Fruit fly (Drosophila melanogaster) whole organism, pupa: ENCODE measurements around the gene CG5122.

Source experiments
- CG10348 ChIP-seq: fragments of 200-800 bp; sonication (Bioruptor generic); IDR thresholded peaks from 2 replicates; pipeline ENCODE4 v1.3.6; 2022; ENCODE audit warnings: missing biosample characterization, missing genetic modification characterization
- CG13204 ChIP-seq: fragments of 200-800 bp; sonication (Bioruptor generic); optimal IDR thresholded peaks from 2 replicates; lab custom pipeline; 2018; ENCODE audit warnings: missing biosample characterization, mild to moderate bottlenecking, missing genetic modification characterization, moderate library complexity
- CG14655 ChIP-seq: fragments of 200-800 bp; sonication (Bioruptor generic); optimal IDR thresholded peaks from 3 replicates; lab custom pipeline; 2017; ENCODE audit warnings: mild to moderate bottlenecking, missing biosample characterization, missing genetic modification reagents, missing genetic modification characterization
- CG15710 ChIP-seq: fragments of 200-800 bp; sonication (Bioruptor generic); optimal IDR thresholded peaks from 2 replicates; lab custom pipeline; 2018; ENCODE audit warnings: missing biosample characterization, mild to moderate bottlenecking, missing genetic modification characterization, moderate library complexity
- CG17806 ChIP-seq: fragments of 200-800 bp; sonication (Bioruptor generic); optimal IDR thresholded peaks from 2 replicates; lab custom pipeline; 2018; ENCODE audit warnings: missing biosample characterization, mild to moderate bottlenecking, missing genetic modification characterization, moderate library complexity
- CG32121 ChIP-seq: fragments of 200-800 bp; sonication (Bioruptor generic); IDR thresholded peaks from 2 replicates; pipeline ENCODE4 v1.3.6; 2022; ENCODE audit warnings: missing biosample characterization, missing genetic modification characterization
- CG34367 ChIP-seq: fragments of 200-800 bp; sonication (Bioruptor generic); optimal IDR thresholded peaks from 2 replicates; lab custom pipeline; 2018; ENCODE audit warnings: missing biosample characterization, mild to moderate bottlenecking, missing genetic modification characterization
- CG4496 ChIP-seq: fragments of 200-800 bp; sonication (Bioruptor generic); IDR thresholded peaks from 3 replicates; pipeline ENCODE4 v1.3.6; 2022; ENCODE audit warnings: missing biosample characterization, missing genetic modification characterization
- CG8159 ChIP-seq: fragments of 200-800 bp; sonication (Bioruptor generic); optimal IDR thresholded peaks from 3 replicates; lab custom pipeline; 2018; ENCODE audit warnings: missing biosample characterization, mild to moderate bottlenecking, missing genetic modification characterization, moderate library complexity
- CG8301 ChIP-seq: fragments of 200-800 bp; sonication (Bioruptor generic); optimal IDR thresholded peaks from 2 replicates; lab custom pipeline; 2018; ENCODE audit warnings: missing biosample characterization, mild to moderate bottlenecking, missing genetic modification characterization
- CG9948 ChIP-seq: fragments of 200-800 bp; sonication (Bioruptor generic); optimal IDR thresholded peaks from 2 replicates; lab custom pipeline; 2018; ENCODE audit warnings: missing biosample characterization, mild to moderate bottlenecking, missing genetic modification characterization, moderate library complexity
- D1 ChIP-seq: fragments of 200-800 bp; sonication (Bioruptor generic); optimal IDR thresholded peaks from 2 replicates; lab custom pipeline; 2018; ENCODE audit warnings: missing biosample characterization, mild to moderate bottlenecking, missing genetic modification characterization, moderate library complexity
- EcR ChIP-seq: fragments of 200-800 bp; sonication (Bioruptor generic); optimal IDR thresholded peaks from 3 replicates; lab custom pipeline; 2019; ENCODE audit warnings: missing biosample characterization, missing genetic modification characterization, mild to moderate bottlenecking, moderate library complexity, missing genetic modification reagents
- Ets98B ChIP-seq: fragments of 200-800 bp; sonication (Bioruptor generic); IDR thresholded peaks from 2 replicates; pipeline ENCODE4 v1.3.6; 2022; ENCODE audit warnings: missing biosample characterization, missing genetic modification characterization
- Pif1A ChIP-seq: fragments of 200-800 bp; sonication (Bioruptor generic); optimal IDR thresholded peaks from 3 replicates; lab custom pipeline; 2016; ENCODE audit warnings: missing biosample characterization, missing genetic modification characterization
- Pif1B ChIP-seq: fragments of 200-800 bp; sonication (Bioruptor generic); optimal IDR thresholded peaks from 3 replicates; lab custom pipeline; 2016; ENCODE audit warnings: missing biosample characterization, missing genetic modification characterization
- Snoo ChIP-seq: fragments of 200-800 bp; sonication (Bioruptor generic); optimal IDR thresholded peaks from 3 replicates; lab custom pipeline; 2017; ENCODE audit warnings: missing biosample characterization, mild to moderate bottlenecking, missing genetic modification characterization, inconsistent platforms
- fd96Ca ChIP-seq: fragments of 200-800 bp; sonication (Bioruptor generic); IDR thresholded peaks from 3 replicates; pipeline ENCODE4 v1.3.6; 2022; ENCODE audit warnings: missing biosample characterization, missing genetic modification characterization
- gl ChIP-seq: fragments of 200-800 bp; sonication (Bioruptor generic); optimal IDR thresholded peaks from 2 replicates; lab custom pipeline; 2018; ENCODE audit warnings: missing biosample characterization, mild to moderate bottlenecking, missing genetic modification characterization
- rn ChIP-seq: fragments of 200-800 bp; sonication (Bioruptor generic); IDR thresholded peaks from 2 replicates; pipeline ENCODE4 v1.3.6; 2022; ENCODE audit warnings: missing biosample characterization, missing genetic modification characterization

CG5122 gene

DNA sequence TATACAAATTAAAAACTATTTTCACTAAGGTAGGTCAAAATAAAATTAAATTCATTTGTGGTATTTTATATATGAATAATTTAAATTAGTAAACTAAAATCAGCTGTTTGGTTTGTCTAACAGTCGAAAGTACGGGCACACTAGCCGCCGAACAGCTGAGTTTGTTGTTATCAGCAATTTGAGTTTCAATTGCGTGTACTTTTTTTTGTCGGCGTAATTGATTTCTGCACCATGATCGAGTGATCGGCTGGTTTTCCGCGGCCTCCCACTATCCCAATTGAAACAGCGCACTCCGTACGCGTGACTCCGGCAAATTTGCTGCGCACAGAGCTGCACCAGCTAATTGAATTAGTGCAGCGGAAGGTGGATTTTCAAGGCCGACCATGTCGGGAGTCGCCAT lies 48.7 kb downstream of the CG5122 start, which contains the start of gene Alg7:
Gene Alg7, plus strand, starts transcription at position 153 of the 400 bp plus-strand sequence.
- TF ChIP-seq Ets98B: no peak
- TF ChIP-seq CG10348 (GFP tag; lab: Robert Waterston, UW): no peak
- no peak for TF ChIP-seq CG32121 (GFP tag; lab: Robert Waterston, UW)
- TF ChIP-seq CG9948 (tag; lab: Kevin White, UChicago): no peak
- TF ChIP-seq gl (tag; lab: Kevin White, UChicago): no peak
- TF ChIP-seq EcR (GFP tag; lab: Kevin White, UChicago): no peak
- no peak for TF ChIP-seq Snoo
- no peak for TF ChIP-seq Pif1A (GFP tag; lab: Kevin White, UChicago)
- no peak for TF ChIP-seq fd96Ca
- TF ChIP-seq CG34367 (tag; lab: Kevin White, UChicago): no peak
- no peak for TF ChIP-seq Pif1B
- TF ChIP-seq rn (GFP tag; lab: Robert Waterston, UW): no peak
- TF ChIP-seq D1 (tag; lab: Kevin White, UChicago): no peak
- TF ChIP-seq CG14655 (GFP tag; lab: Kevin White, UChicago): no peak
- no peak for TF ChIP-seq CG13204 (GFP tag; lab: Kevin White, UChicago)
- TF ChIP-seq CG15710 (tag; lab: Kevin White, UChicago): no peak

DNA sequence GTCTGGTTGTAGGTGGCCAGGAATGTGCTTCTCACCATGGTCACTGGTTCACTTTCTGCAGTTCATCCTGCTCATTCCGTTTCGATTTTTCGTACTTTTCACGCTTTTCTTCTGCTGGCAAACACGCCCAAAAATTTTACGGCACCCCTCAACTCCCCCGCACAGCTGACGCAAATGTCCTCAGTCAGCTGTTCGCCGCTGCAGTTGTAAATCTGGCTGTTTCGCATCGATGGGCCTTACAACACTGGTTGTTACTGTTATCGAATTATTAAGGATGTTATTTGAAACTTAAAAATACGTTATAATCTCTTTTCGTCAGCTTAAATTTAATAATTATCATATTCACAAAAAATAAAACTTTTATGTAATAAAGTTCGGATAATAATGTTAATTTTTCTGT lies 52.0 kb downstream of the CG5122 start, which contains the start of gene Mgat3:
Gene Mgat3, minus strand, starts transcription at position 182 of the 400 bp plus-strand sequence.
- no peak for TF ChIP-seq CG17806 (tag; lab: Kevin White, UChicago)
- TF ChIP-seq rn (GFP tag; lab: Robert Waterston, UW): no peak
- no peak for TF ChIP-seq CG32121 (GFP tag; lab: Robert Waterston, UW)
- no peak for TF ChIP-seq CG8301 (tag; lab: Kevin White, UChicago)
- no peak for TF ChIP-seq D1 (tag; lab: Kevin White, UChicago)
- TF ChIP-seq Pif1B: no peak
- TF ChIP-seq gl (tag; lab: Kevin White, UChicago): no peak
- no peak for TF ChIP-seq CG9948 (tag; lab: Kevin White, UChicago)
- no peak for TF ChIP-seq CG10348 (GFP tag; lab: Robert Waterston, UW)
- TF ChIP-seq CG8159 (tag; lab: Kevin White, UChicago): no peak
- no peak for TF ChIP-seq CG15710 (tag; lab: Kevin White, UChicago)
- TF ChIP-seq fd96Ca: no peak
- no peak for TF ChIP-seq CG34367 (tag; lab: Kevin White, UChicago)

DNA sequence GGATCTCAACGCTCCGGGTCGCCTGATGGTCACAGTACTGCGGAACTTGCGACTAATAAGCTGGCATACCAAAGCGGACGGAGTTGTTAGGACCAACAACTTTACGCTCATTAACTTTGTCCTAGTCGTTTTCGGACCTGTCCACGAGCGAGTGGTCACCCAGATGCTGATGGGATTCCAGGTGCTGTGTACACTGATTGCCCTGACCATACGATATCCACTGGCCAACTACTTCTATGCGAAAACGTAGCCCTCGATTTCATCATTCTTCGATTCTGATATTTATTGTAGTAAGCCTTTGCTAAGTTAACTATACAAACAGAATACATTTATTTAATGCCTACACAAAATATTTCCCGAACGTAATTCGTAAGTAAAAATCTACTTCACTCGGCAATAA lies 52.8 kb downstream of the CG5122 start, which contains the start of gene Rsph1:
Gene Rsph1, plus strand, starts transcription at position 301 of the 400 bp plus-strand sequence.
- TF ChIP-seq CG15710 (tag; lab: Kevin White, UChicago) (no peak), CG4496 (GFP tag; lab: Robert Waterston, UW) (no peak), D1 (tag; lab: Kevin White, UChicago) (no peak), Snoo (no peak), gl (tag; lab: Kevin White, UChicago) (no peak), CG14655 (GFP tag; lab: Kevin White, UChicago) (no peak), Ets98B (no peak), Pif1A (GFP tag; lab: Kevin White, UChicago) (no peak), CG17806 (tag; lab: Kevin White, UChicago) (no peak), Pif1B (no peak), CG13204 (GFP tag; lab: Kevin White, UChicago) (no peak), EcR (GFP tag; lab: Kevin White, UChicago) (no peak), CG10348 (GFP tag; lab: Robert Waterston, UW) (no peak), CG8159 (tag; lab: Kevin White, UChicago) (no peak), CG34367 (tag; lab: Kevin White, UChicago) (no peak)
- TF ChIP-seq, all 21 proteins: peak for 0
